Fruit fly (Drosophila melanogaster) whole organism, embryonic: ENCODE results near the gene CG4332.
A peak's percentile ranks its signal among the peaks of the same experiment; 100 is the strongest.

Experiments used
- Abd-B ChIP-seq: fragments of 200-800 bp; sonication (Bioruptor generic); optimal IDR thresholded peaks from 2 replicates; lab custom pipeline; 2018; ENCODE audit warnings: missing biosample characterization, mild to moderate bottlenecking, missing genetic modification characterization, moderate library complexity
- Atf-2 ChIP-seq: fragments of 200-800 bp; sonication (Bioruptor generic); optimal IDR thresholded peaks from 2 replicates; lab custom pipeline; 2016; ENCODE audit warnings: missing biosample characterization, missing genetic modification characterization
- BtbVII ChIP-seq: fragments of 200-800 bp; sonication (Bioruptor generic); optimal IDR thresholded peaks from 3 replicates; lab custom pipeline; 2017; ENCODE audit warnings: missing biosample characterization, mild to moderate bottlenecking, missing genetic modification characterization
- CG10274 ChIP-seq: fragments of 200-800 bp; sonication (Bioruptor generic); optimal IDR thresholded peaks from 3 replicates; lab custom pipeline; 2017; ENCODE audit warnings: missing biosample characterization, mild to moderate bottlenecking, missing genetic modification characterization
- CG10959 ChIP-seq: fragments of 200-800 bp; sonication (Bioruptor generic); IDR thresholded peaks from 2 replicates; pipeline ENCODE4 v1.3.6; 2022; ENCODE audit warnings: missing biosample characterization, missing genetic modification characterization
- CG11723 ChIP-seq: fragments of 200-800 bp; sonication (Bioruptor generic); optimal IDR thresholded peaks from 2 replicates; lab custom pipeline; 2017; ENCODE audit warnings: missing biosample characterization, mild to moderate bottlenecking, missing genetic modification characterization
- CG12155 ChIP-seq: fragments of 200-800 bp; sonication (Bioruptor generic); optimal IDR thresholded peaks from 3 replicates; lab custom pipeline; 2016; ENCODE audit warnings: missing biosample characterization, missing genetic modification characterization
- CG12236 ChIP-seq: fragments of 200-800 bp; sonication (Bioruptor generic); optimal IDR thresholded peaks from 2 replicates; lab custom pipeline; 2016; ENCODE audit warnings: missing biosample characterization, missing genetic modification characterization
- CG12299 ChIP-seq: fragments of 200-800 bp; sonication (Bioruptor generic); optimal IDR thresholded peaks from 2 replicates; lab custom pipeline; 2018; ENCODE audit warnings: missing biosample characterization, mild to moderate bottlenecking, missing genetic modification characterization
- CG12769 ChIP-seq: fragments of 200-800 bp; sonication (Bioruptor generic); optimal IDR thresholded peaks from 2 replicates; lab custom pipeline; 2019; ENCODE audit warnings: missing biosample characterization, mild to moderate bottlenecking, missing genetic modification characterization, moderate library complexity
- CG15514 ChIP-seq: fragments of 200-800 bp; sonication (Bioruptor generic); optimal IDR thresholded peaks from 3 replicates; lab custom pipeline; 2017; ENCODE audit warnings: missing biosample characterization, missing genetic modification characterization, mild to moderate bottlenecking, moderate library complexity, missing genetic modification reagents
- CG15696 ChIP-seq: fragments of 200-800 bp; sonication (Bioruptor generic); optimal IDR thresholded peaks from 2 replicates; lab custom pipeline; 2019; ENCODE audit warnings: missing biosample characterization, mild to moderate bottlenecking, missing genetic modification characterization, moderate library complexity
- CG1647 ChIP-seq: fragments of 200-800 bp; sonication (Bioruptor generic); optimal IDR thresholded peaks from 3 replicates; lab custom pipeline; 2016; ENCODE audit warnings: missing biosample characterization, missing genetic modification characterization
- CG31224 ChIP-seq: fragments of 200-800 bp; sonication (Bioruptor generic); IDR thresholded peaks from 2 replicates; pipeline ENCODE4 v1.3.6; 2022; ENCODE audit warnings: missing biosample characterization, missing genetic modification characterization
- CG3163 ChIP-seq: fragments of 200-800 bp; sonication (Bioruptor generic); optimal IDR thresholded peaks from 3 replicates; lab custom pipeline; 2016; ENCODE audit warnings: missing biosample characterization, missing genetic modification characterization
- CG33213 ChIP-seq: fragments of 200-800 bp; sonication (Bioruptor generic); optimal IDR thresholded peaks from 3 replicates; lab custom pipeline; 2016; ENCODE audit warnings: missing biosample characterization, missing genetic modification characterization
- CG3838 ChIP-seq: fragments of 200-800 bp; sonication (Bioruptor generic); optimal IDR thresholded peaks from 3 replicates; lab custom pipeline; 2016; ENCODE audit warnings: missing biosample characterization, missing genetic modification characterization
- CG4282 ChIP-seq: fragments of 200-800 bp; sonication (Bioruptor generic); optimal IDR thresholded peaks from 2 replicates; lab custom pipeline; 2016; ENCODE audit warnings: missing biosample characterization, missing genetic modification characterization
- CG4404 ChIP-seq: fragments of 200-800 bp; sonication (Bioruptor generic); IDR thresholded peaks from 2 replicates; pipeline ENCODE4 v1.3.6; 2022; ENCODE audit warnings: missing biosample characterization, missing genetic modification characterization
- CG4707 ChIP-seq: fragments of 200-800 bp; sonication (Bioruptor generic); optimal IDR thresholded peaks from 2 replicates; lab custom pipeline; 2018; ENCODE audit warnings: missing biosample characterization, mild to moderate bottlenecking, missing genetic modification characterization, moderate library complexity
- CG6765 ChIP-seq: fragments of 200-800 bp; sonication (Bioruptor generic); optimal IDR thresholded peaks from 3 replicates; lab custom pipeline; 2017; ENCODE audit warnings: missing biosample characterization, mild to moderate bottlenecking, missing genetic modification characterization
- CG9727 ChIP-seq: fragments of 200-800 bp; sonication (Bioruptor generic); optimal IDR thresholded peaks from 3 replicates; lab custom pipeline; 2017; ENCODE audit warnings: missing biosample characterization, mild to moderate bottlenecking, missing genetic modification characterization
- Deaf1 ChIP-seq: fragments of 200-800 bp; optimal IDR thresholded peaks from 3 replicates; lab custom pipeline; 2019; ENCODE audit warnings: missing biosample characterization, mild to moderate bottlenecking, missing genetic modification characterization, moderate library complexity
- Dip3 ChIP-seq: fragments of 200-800 bp; sonication (Bioruptor generic); optimal IDR thresholded peaks from 3 replicates; lab custom pipeline; 2016; ENCODE audit warnings: missing biosample characterization, missing genetic modification characterization
- Ets65A ChIP-seq: fragments of 200-800 bp; sonication (Bioruptor generic); peaks from one replicate; lab custom pipeline; 2016; ENCODE audit warnings: missing biosample characterization, missing genetic modification characterization
- H15 ChIP-seq: fragments of 200-800 bp; sonication (Bioruptor generic); IDR thresholded peaks from 3 replicates; pipeline ENCODE4 v1.3.6; 2022; ENCODE audit warnings: missing biosample characterization, missing genetic modification characterization
- MBD-R2 ChIP-seq: fragments of 200-800 bp; sonication (Bioruptor generic); IDR thresholded peaks from 2 replicates; pipeline ENCODE4 v1.3.6; 2022; ENCODE audit warnings: missing biosample characterization, missing genetic modification characterization
- MTF-1 ChIP-seq: fragments of 200-800 bp; sonication (Bioruptor generic); optimal IDR thresholded peaks from 2 replicates; lab custom pipeline; 2018; ENCODE audit warnings: missing biosample characterization, mild to moderate bottlenecking, missing genetic modification characterization, borderline replicate concordance
- Myb ChIP-seq: fragments of 200-800 bp; sonication (Bioruptor generic); optimal IDR thresholded peaks from 2 replicates; lab custom pipeline; 2016; ENCODE audit warnings: missing biosample characterization, missing genetic modification characterization
- Sin3A ChIP-seq: fragments of >200 bp; optimal IDR thresholded peaks from 2 replicates; lab custom pipeline; 2018
- cad ChIP-seq: fragments of >200 bp; optimal IDR thresholded peaks from 2 replicates; lab custom pipeline; 2017; ENCODE audit warnings: missing biosample characterization, missing genetic modification characterization
- chm ChIP-seq: fragments of 200-800 bp; sonication (Bioruptor generic); IDR thresholded peaks from 2 replicates; pipeline ENCODE4 v1.3.6; 2022; ENCODE audit warnings: missing biosample characterization, missing genetic modification characterization
- dpn ChIP-seq, 2 experiments: fragments of 200-800 bp; sonication (Bioruptor generic); optimal IDR thresholded peaks; 3 replicates each; lab custom pipeline; 2016; ENCODE audit warnings: missing biosample characterization in 2 of 2, missing genetic modification characterization in 2 of 2
- fd3F ChIP-seq: fragments of 200-800 bp; sonication (Bioruptor generic); optimal IDR thresholded peaks from 2 replicates; lab custom pipeline; 2018; ENCODE audit warnings: missing biosample characterization, mild to moderate bottlenecking, missing genetic modification characterization, moderate library complexity
- gcm2 ChIP-seq: fragments of 200-800 bp; sonication (Bioruptor generic); optimal IDR thresholded peaks from 2 replicates; lab custom pipeline; 2016; ENCODE audit warnings: missing biosample characterization, missing genetic modification characterization
- h ChIP-seq: fragments of >200 bp; optimal IDR thresholded peaks from 2 replicates; lab custom pipeline; 2017
- jumu ChIP-seq: fragments of 200-800 bp; sonication (Bioruptor generic); optimal IDR thresholded peaks from 3 replicates; lab custom pipeline; 2016; ENCODE audit warnings: missing biosample characterization, missing genetic modification characterization
- kay ChIP-seq: fragments of 200-800 bp; sonication (Bioruptor generic); optimal IDR thresholded peaks from 2 replicates; lab custom pipeline; 2016; ENCODE audit warnings: missing biosample characterization, missing genetic modification characterization
- lab ChIP-seq: fragments of 200-800 bp; sonication (Bioruptor generic); optimal IDR thresholded peaks from 3 replicates; lab custom pipeline; 2017; ENCODE audit warnings: missing biosample characterization, missing genetic modification characterization, mild to moderate bottlenecking, moderate library complexity, missing genetic modification reagents
- pan ChIP-seq, 4 experiments: fragments of >200 bp in 3 of 4; fragments of 200-800 bp in 1 of 4; sonication (Bioruptor generic) in 1 of 4; optimal IDR thresholded peaks in 3 of 4; IDR thresholded peaks in 1 of 4; 2 replicates each; pipeline versions ENCODE4 v1.3.6 to Lab custom; 2017 to 2022; ENCODE audit warnings: missing biosample characterization in 2 of 4, missing genetic modification characterization in 2 of 4, mixed read lengths in 1 of 4
- pho ChIP-seq: fragments of 200-800 bp; sonication (Bioruptor generic); optimal IDR thresholded peaks from 2 replicates; lab custom pipeline; 2016; ENCODE audit warnings: missing biosample characterization, missing genetic modification characterization
- repo ChIP-seq: fragments of 200-800 bp; sonication (Bioruptor generic); optimal IDR thresholded peaks from 2 replicates; lab custom pipeline; 2016; ENCODE audit warnings: missing biosample characterization, missing genetic modification characterization
- sens ChIP-seq: fragments of 200-800 bp; sonication (Bioruptor generic); peaks from one replicate; lab custom pipeline; 2016; ENCODE audit warnings: missing biosample characterization, missing genetic modification characterization
- sima ChIP-seq: fragments of 200-800 bp; sonication (Bioruptor generic); optimal IDR thresholded peaks from 2 replicates; lab custom pipeline; 2016; ENCODE audit warnings: missing biosample characterization, missing genetic modification characterization
- sob ChIP-seq: fragments of 200-800 bp; sonication (Bioruptor generic); IDR thresholded peaks from 2 replicates; pipeline ENCODE4 v1.3.6; 2022; ENCODE audit warnings: missing biosample characterization, missing genetic modification characterization
- tna ChIP-seq: fragments of 200-800 bp; sonication (Bioruptor generic); IDR thresholded peaks from 2 replicates; pipeline ENCODE4 v1.3.6; 2022; ENCODE audit warnings: missing biosample characterization, missing genetic modification characterization; ENCODE audit not compliant: partially characterized antibody
- unpg ChIP-seq: fragments of 200-800 bp; sonication (Bioruptor generic); optimal IDR thresholded peaks from 3 replicates; lab custom pipeline; 2018; ENCODE audit warnings: missing biosample characterization, mild to moderate bottlenecking, missing genetic modification characterization, moderate library complexity
- zf30C ChIP-seq: fragments of 200-800 bp; sonication (Bioruptor generic); optimal IDR thresholded peaks from 3 replicates; lab custom pipeline; 2018; ENCODE audit warnings: missing biosample characterization, mild to moderate bottlenecking, missing genetic modification characterization

Gene CG4332

DNA sequence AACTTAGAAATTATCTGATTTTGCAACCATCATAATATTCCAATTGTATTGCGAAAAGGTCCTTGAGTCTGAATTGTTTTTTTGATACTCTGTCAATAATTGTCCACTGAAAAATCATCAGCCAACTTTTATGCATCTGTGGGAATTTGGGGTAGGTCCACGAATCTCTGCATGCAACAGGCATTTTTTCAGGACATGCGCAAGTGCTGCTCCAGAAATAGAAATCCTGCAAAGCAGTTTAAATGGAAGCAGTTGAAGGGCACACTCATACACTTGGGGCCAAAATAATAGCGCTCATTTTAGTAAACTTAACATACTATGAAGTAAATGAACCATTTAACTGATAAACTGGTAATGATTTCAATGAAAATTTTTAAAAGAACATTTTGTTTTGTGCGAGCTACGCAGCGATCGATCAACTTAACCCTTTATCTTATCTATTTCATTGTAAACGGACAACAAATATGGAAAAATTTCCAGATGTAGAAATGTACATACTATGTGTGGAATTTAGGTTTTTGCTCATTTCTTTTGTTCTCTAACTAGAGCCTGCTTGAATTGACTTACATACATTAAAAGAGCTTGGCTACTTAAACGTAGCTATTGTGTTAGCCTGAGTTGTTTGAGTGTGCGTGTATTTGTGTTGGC lies 24.5 kb upstream of the CG4332 start (continued):
- TF ChIP-seq CG1647 (GFP tag; lab: Kevin White, UChicago) (peak; percentile 40), cad (no peak), CG4707 (GFP tag; lab: Kevin White, UChicago) (peak; percentile 18), CG12299 (tag; lab: Kevin White, UChicago) (no peak), H15 (GFP tag; lab: Robert Waterston, UW) (no peak), tna (GFP tag; lab: Robert Waterston, UW) (no peak), BtbVII (GFP tag; lab: Kevin White, UChicago) (peak; percentile 58), CG12236 (GFP tag; lab: Kevin White, UChicago) (peak; percentile 28)
- TF ChIP-seq, all 482 proteins: peak for 303

DNA sequence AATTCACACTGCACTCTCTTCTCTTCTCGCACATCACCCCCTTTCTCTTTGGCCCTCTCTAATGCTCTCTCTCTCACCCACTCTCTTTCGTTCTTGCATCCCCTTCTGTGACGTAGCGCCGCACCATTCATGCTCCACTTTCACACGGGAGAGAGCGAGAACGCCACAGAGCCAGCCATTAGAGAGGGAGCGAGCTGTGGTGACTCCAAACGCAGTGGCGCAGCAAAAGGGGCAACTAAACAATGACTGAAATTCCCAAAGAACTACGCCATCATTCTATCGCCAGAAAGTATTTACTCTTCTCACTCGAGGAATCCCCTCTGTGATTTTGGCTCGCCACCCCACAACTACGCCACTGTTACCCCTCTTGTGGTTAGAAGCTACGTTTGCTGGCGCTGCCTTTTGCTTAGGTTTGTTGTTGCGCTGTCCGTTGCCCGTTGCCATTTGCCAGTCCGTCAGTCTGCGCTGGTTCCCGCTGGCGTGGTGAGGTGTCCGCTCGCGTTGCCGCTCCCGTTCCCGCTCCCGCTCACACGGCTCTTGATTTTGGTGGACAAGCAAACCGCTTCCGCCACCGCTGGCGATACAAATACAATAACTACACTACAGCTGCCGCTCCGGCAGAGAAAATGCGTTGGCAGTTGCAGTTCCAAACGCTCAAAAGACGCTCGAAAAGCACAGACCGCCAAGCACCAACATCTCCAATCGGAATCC lies 23.6 kb upstream of the CG4332 start:
- peak; percentile 99 for TF ChIP-seq CG11723 (GFP tag; lab: Kevin White, UChicago)
- peak; percentile 100 for TF ChIP-seq lab (GFP tag; lab: Kevin White, UChicago)
- peak; percentile 98 for TF ChIP-seq fd3F (GFP tag; lab: Kevin White, UChicago)
- peak; percentile 99 for TF ChIP-seq repo (GFP tag; lab: Kevin White, UChicago)
- TF ChIP-seq CG31224 (GFP tag; lab: Robert Waterston, UW) = peak; percentile 97
- peak; percentile 97 for TF ChIP-seq Abd-B (GFP tag; lab: Kevin White, UChicago)
- peak; percentile 82 for TF ChIP-seq Deaf1 (tag; lab: Kevin White, UChicago)
- TF ChIP-seq gcm2 (GFP tag; lab: Kevin White, UChicago) = peak; percentile 99
- peak; percentile 98 for TF ChIP-seq unpg (GFP tag; lab: Kevin White, UChicago)
- TF ChIP-seq CG33213 = peak; percentile 99
- TF ChIP-seq sob (GFP tag; lab: Robert Waterston, UW) = peak; percentile 99
- TF ChIP-seq CG10274 (GFP tag; lab: Kevin White, UChicago) = peak; percentile 96
- TF ChIP-seq chm (GFP tag; lab: Robert Waterston, UW) = peak; percentile 100
- peak; percentile 98 for TF ChIP-seq Atf-2
- peak; percentile 100 for TF ChIP-seq CG12769 (tag; lab: Kevin White, UChicago)
- peak; percentile 42 for TF ChIP-seq zf30C (GFP tag; lab: Kevin White, UChicago)
- peak; percentile 100 for TF ChIP-seq Ets65A (GFP tag; lab: Kevin White, UChicago)
- TF ChIP-seq CG6765 (GFP tag; lab: Kevin White, UChicago) = peak; percentile 97
- peak; percentile 99 to 100 for TF ChIP-seq dpn (GFP tag; optimal IDR thresholded peaks at IDR 0.05; lab: Kevin White, UChicago)
- TF ChIP-seq pho (GFP tag; lab: Kevin White, UChicago) = peak; percentile 99
- TF ChIP-seq pan (optimal IDR thresholded peaks at IDR 0.05; lab: Kevin White, UChicago) = no peak
- TF ChIP-seq pan (GFP tag; optimal IDR thresholded peaks at IDR 0.05 in 1 of 2, IDR thresholded peaks at IDR 0.05 in 1 of 2) = peak in 1 of 2 experiments; percentile 99
- peak; percentile 100 for TF ChIP-seq MBD-R2 (GFP tag; lab: Robert Waterston, UW)
- peak; percentile 99 for TF ChIP-seq kay (GFP tag; lab: Kevin White, UChicago)
- peak; percentile 95 for TF ChIP-seq Myb
- peak; percentile 98 for TF ChIP-seq CG9727 (GFP tag; lab: Kevin White, UChicago)
- TF ChIP-seq Dip3 (GFP tag; lab: Kevin White, UChicago) = peak; percentile 99
- TF ChIP-seq Sin3A (lab: Kevin White, UChicago) = no peak
- TF ChIP-seq CG3838 = peak; percentile 97
- TF ChIP-seq sima (GFP tag; lab: Kevin White, UChicago) = peak; percentile 97
- TF ChIP-seq CG4282 (GFP tag; lab: Kevin White, UChicago) = peak; percentile 98
- TF ChIP-seq CG10959 (GFP tag; lab: Robert Waterston, UW) = peak; percentile 98
- TF ChIP-seq CG15696 (tag; lab: Kevin White, UChicago) = peak; percentile 96
- no peak for TF ChIP-seq h (lab: Kevin White, UChicago)
- TF ChIP-seq sens (GFP tag; lab: Kevin White, UChicago) = peak; percentile 100
- TF ChIP-seq CG4404 (GFP tag; lab: Robert Waterston, UW) = peak; percentile 99
- peak; percentile 96 for TF ChIP-seq MTF-1 (GFP tag; lab: Kevin White, UChicago)
- TF ChIP-seq CG3163 (GFP tag; lab: Kevin White, UChicago) = peak; percentile 97
- peak; percentile 99 for TF ChIP-seq CG12155 (GFP tag; lab: Kevin White, UChicago)
- TF ChIP-seq jumu (GFP tag; lab: Kevin White, UChicago) = peak; percentile 99
- TF ChIP-seq CG15514 (GFP tag; lab: Kevin White, UChicago) = peak; percentile 96
